Worm (Caenorhabditis elegans) whole organism, mixed stage, embryonic: Measurements from ENCODE around the gene srt-28.

Experiments used
- bed-3 ChIP-seq: fragments of 200-800 bp; sonication (Bioruptor generic); optimal IDR thresholded peaks from 3 replicates; lab custom pipeline; 2018; ENCODE audit warnings: mild to moderate bottlenecking, missing genetic modification characterization, moderate library complexity, missing compliant biosample characterization
- elt-1 ChIP-seq: sonication (generic microtip); optimal IDR thresholded peaks from 2 replicates; lab custom pipeline; 2017; ENCODE audit warnings: missing genetic modification characterization, mild to moderate bottlenecking, missing compliant biosample characterization, antibody characterized with exemption, moderate library complexity, borderline replicate concordance; ENCODE audit not compliant: insufficient read depth
- flh-1 ChIP-seq: fragments of 200-800 bp; sonication (Bioruptor generic); optimal IDR thresholded peaks from 2 replicates; lab custom pipeline; 2018; ENCODE audit warnings: mild to moderate bottlenecking, missing genetic modification characterization, moderate library complexity, missing compliant biosample characterization
- ham-2 ChIP-seq: fragments of 200-800 bp; sonication (Bioruptor generic); optimal IDR thresholded peaks from 2 replicates; lab custom pipeline; 2018; ENCODE audit warnings: mild to moderate bottlenecking, missing genetic modification characterization, missing compliant biosample characterization
- lsy-2 ChIP-seq: fragments of 150-350 bp; optimal IDR thresholded peaks from 2 replicates; lab custom pipeline; 2014; ENCODE audit warnings: missing biosample characterization, missing genetic modification characterization
- nhr-28 ChIP-seq: fragments of 150-350 bp; optimal IDR thresholded peaks from 2 replicates; lab custom pipeline; 2014; ENCODE audit warnings: missing biosample characterization, missing genetic modification characterization
- pha-4 ChIP-seq: fragments of 150-350 bp; optimal IDR thresholded peaks from 2 replicates; lab custom pipeline; 2018; ENCODE audit warnings: missing biosample characterization, missing genetic modification reagents, missing genetic modification characterization
- tbx-8 ChIP-seq: fragments of 200-800 bp; sonication (Bioruptor generic); optimal IDR thresholded peaks from 2 replicates; lab custom pipeline; 2018; ENCODE audit warnings: mild to moderate bottlenecking, missing genetic modification characterization, moderate library complexity, missing compliant biosample characterization
- ztf-11 ChIP-seq: fragments of 150-350 bp; optimal IDR thresholded peaks from 2 replicates; lab custom pipeline; 2014; ENCODE audit warnings: missing biosample characterization, missing genetic modification characterization

- no peak for TF ChIP-seq nhr-28
- no peak for TF ChIP-seq lsy-2 (tag; lab: Kevin White, UChicago)
- no peak for TF ChIP-seq pha-4 (tag; lab: Kevin White, UChicago)
- no peak for TF ChIP-seq flh-1 (GFP tag; lab: Kevin White, UChicago)
- no peak for TF ChIP-seq elt-1 (tag; lab: Kevin White, UChicago)
- TF ChIP-seq bed-3 = no peak
- no peak for TF ChIP-seq ztf-11
- TF ChIP-seq ham-2 = no peak
- no peak for TF ChIP-seq tbx-8 (GFP tag; lab: Kevin White, UChicago)
Observed at ce11 chrV:2703299-2703698, 10.1 kb downstream of the srt-28 start.
